Fruit fly (Drosophila melanogaster): ENCODE measurements around the gene r.

r gene

DNA sequence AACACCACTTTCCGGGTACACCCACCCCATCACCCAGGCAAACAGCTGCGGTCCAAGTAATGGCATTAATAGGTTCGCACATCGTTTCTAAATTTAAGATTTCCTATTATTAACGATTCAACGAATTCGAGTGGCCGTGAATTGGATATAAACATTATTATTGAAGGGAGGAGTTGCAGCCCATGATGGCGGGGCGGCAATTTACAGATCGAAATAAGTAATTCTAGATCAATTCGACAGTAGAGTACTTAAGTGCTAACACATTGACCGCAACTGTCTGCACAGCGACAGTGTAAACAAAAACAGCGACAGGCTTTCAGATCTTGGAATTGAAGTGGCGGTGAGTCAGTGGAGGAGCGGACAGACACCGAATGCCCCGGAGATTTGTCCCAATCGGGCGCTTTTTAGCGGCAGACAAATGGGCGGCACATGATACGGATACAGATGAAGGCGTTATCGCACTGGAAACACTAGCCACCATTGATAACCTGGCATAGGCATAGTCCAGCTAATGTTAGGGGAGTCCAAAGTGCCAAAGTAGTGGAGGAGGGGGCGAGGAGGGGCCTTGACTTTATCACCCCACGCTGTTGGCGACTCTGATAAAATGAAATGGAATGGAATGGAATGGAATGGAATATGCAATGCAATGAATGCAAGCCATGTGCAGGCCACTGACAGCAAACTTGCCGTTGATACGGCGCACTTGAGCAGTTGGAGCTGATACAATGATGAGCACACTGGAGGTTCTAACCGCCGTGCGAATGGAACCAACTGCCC is 21.8 kb upstream of the r start:
- TF ChIP-seq CG10669 (GFP tag; optimal IDR thresholded peaks at IDR 0.05) (no peak), pdm3 (GFP tag; optimal IDR thresholded peaks at IDR 0.05) (no peak), Met (GFP tag; optimal IDR thresholded peaks at IDR 0.05) (no peak), spab (GFP tag; optimal IDR thresholded peaks at IDR 0.05) (peak; percentile 12), achi (GFP tag; optimal IDR thresholded peaks at IDR 0.05) (no peak), net (GFP tag; optimal IDR thresholded peaks at IDR 0.05) (peak; percentile 22), CG8632 (GFP tag; optimal IDR thresholded peaks at IDR 0.05) (no peak), CG11294 (GFP tag; IDR thresholded peaks at IDR 0.05) (peak; percentile 15; the same call in 1 of the 2 replicates), Ets96B (tag; optimal IDR thresholded peaks at IDR 0.05) (peak; percentile 19), CG32006 (GFP tag; optimal IDR thresholded peaks at IDR 0.05) (peak; percentile 63), acj6 (GFP tag; optimal IDR thresholded peaks at IDR 0.05) (no peak), salr (GFP tag; optimal IDR thresholded peaks at IDR 0.05) (peak in 1 of 2 experiments; percentile 3), CG10631 (GFP tag; optimal IDR thresholded peaks at IDR 0.05) (no peak), CG15336 (GFP tag; IDR thresholded peaks at IDR 0.05) (peak; percentile 36; the same call in 1 of the 2 replicates), Eip78C (GFP tag) (peak; percentile 64), Gug (GFP tag; IDR thresholded peaks at IDR 0.05) (0 out of 2 replicates have a peak, but pooled peaks have one; percentile 28), Blimp-1 (GFP tag; optimal IDR thresholded peaks at IDR 0.05) (no peak), eg (GFP tag; IDR thresholded peaks at IDR 0.05) (peak; percentile 25; the same call in 2 of the 3 replicates), fkh (GFP tag; optimal IDR thresholded peaks at IDR 0.05) (peak; percentile 58), CG6808 (GFP tag; optimal IDR thresholded peaks at IDR 0.05) (peak; percentile 70), Lpt (GFP tag; optimal IDR thresholded peaks at IDR 0.05) (no peak), CG6276 (GFP tag; optimal IDR thresholded peaks at IDR 0.05) (peak; percentile 65), Eip75B (GFP tag; optimal IDR thresholded peaks at IDR 0.05) (no peak), fd59A (GFP tag; optimal IDR thresholded peaks at IDR 0.05) (peak; percentile 17), OdsH (GFP tag; optimal IDR thresholded peaks at IDR 0.05) (no peak), CG8119 (GFP tag; IDR thresholded peaks at IDR 0.05) (0 out of 3 replicates have a peak, but pooled peaks have one; percentile 27), dac (GFP tag; optimal IDR thresholded peaks at IDR 0.05) (peak; percentile 48)

dm6 chrX:16637106-16637590 is 18.0 kb upstream of the r start, which contains the start of gene Rok:
Gene Rok, minus strand, starts transcription at chrX:16637414.
- TF ChIP-seq Lpt (GFP tag; optimal IDR thresholded peaks at IDR 0.05): no peak
- TF ChIP-seq svp (GFP tag): no peak
- TF ChIP-seq dsx (GFP tag; optimal IDR thresholded peaks at IDR 0.05; ENCODE audit: poor library complexity, severe bottlenecking): no peak
- TF ChIP-seq Ets21C (GFP tag; optimal IDR thresholded peaks at IDR 0.05): no peak
- no peak for TF ChIP-seq fd85E (GFP tag; optimal IDR thresholded peaks at IDR 0.05)
- TF ChIP-seq dac (GFP tag; optimal IDR thresholded peaks at IDR 0.05): no peak
- TF ChIP-seq Sox102F (GFP tag; optimal IDR thresholded peaks at IDR 0.05): no peak
- no peak for TF ChIP-seq lz (GFP tag; optimal IDR thresholded peaks at IDR 0.05)
- peak; percentile 8 for TF ChIP-seq CG6808 (GFP tag; optimal IDR thresholded peaks at IDR 0.05)
- TF ChIP-seq CG8632 (GFP tag; optimal IDR thresholded peaks at IDR 0.05): no peak
- peak; percentile 51 for TF ChIP-seq fkh (GFP tag; optimal IDR thresholded peaks at IDR 0.05)
- 0 out of 3 replicates have a peak, but pooled peaks have one; percentile 31 for TF ChIP-seq CG6163 (GFP tag; IDR thresholded peaks at IDR 0.05)
- no peak for TF ChIP-seq vri (GFP tag; optimal IDR thresholded peaks at IDR 0.05)
- no peak for TF ChIP-seq CG6276 (GFP tag; optimal IDR thresholded peaks at IDR 0.05)
- no peak for TF ChIP-seq CG6854 (GFP tag; optimal IDR thresholded peaks at IDR 0.05)
- no peak for TF ChIP-seq esn (GFP tag; optimal IDR thresholded peaks at IDR 0.05)
- TF ChIP-seq CG11294 (GFP tag; IDR thresholded peaks at IDR 0.05): no peak
- no peak for TF ChIP-seq CG11902 (GFP tag; optimal IDR thresholded peaks at IDR 0.05)
